Fruit fly (Drosophila melanogaster) whole organism, embryonic: ENCODE measurements around the gene Cyp309a1.
A peak's percentile ranks its signal among the peaks of the same experiment; 100 is the strongest.

ENCODE experiments used
- Asciz ChIP-seq: fragments of 200-800 bp; sonication (Bioruptor generic); optimal IDR thresholded peaks from 2 replicates; lab custom pipeline; 2017; ENCODE audit warnings: missing biosample characterization, mild to moderate bottlenecking, missing genetic modification characterization, missing genetic modification reagents
- B-H1 ChIP-seq: fragments of 200-800 bp; sonication (Bioruptor generic); IDR thresholded peaks from 3 replicates; pipeline ENCODE4 v1.3.6; 2022; ENCODE audit warnings: missing biosample characterization, missing genetic modification characterization
- CG10462 ChIP-seq: fragments of 200-800 bp; sonication (Bioruptor generic); optimal IDR thresholded peaks from 2 replicates; lab custom pipeline; 2016; ENCODE audit warnings: missing biosample characterization, missing genetic modification characterization
- CG12659 ChIP-seq: fragments of 200-800 bp; sonication (Bioruptor generic); optimal IDR thresholded peaks from 3 replicates; lab custom pipeline; 2017; ENCODE audit warnings: mild to moderate bottlenecking, missing biosample characterization, missing genetic modification reagents, missing genetic modification characterization
- CG12769 ChIP-seq: fragments of 200-800 bp; sonication (Bioruptor generic); optimal IDR thresholded peaks from 2 replicates; lab custom pipeline; 2019; ENCODE audit warnings: missing biosample characterization, mild to moderate bottlenecking, missing genetic modification characterization, moderate library complexity
- CG18599 ChIP-seq: fragments of 200-800 bp; sonication (Bioruptor generic); optimal IDR thresholded peaks from 3 replicates; lab custom pipeline; 2017; ENCODE audit warnings: missing biosample characterization, missing genetic modification characterization, mild to moderate bottlenecking, moderate library complexity, missing genetic modification reagents
- CG2116 ChIP-seq: fragments of 200-800 bp; sonication (Bioruptor generic); optimal IDR thresholded peaks from 3 replicates; lab custom pipeline; 2018; ENCODE audit warnings: missing biosample characterization, mild to moderate bottlenecking, missing genetic modification characterization
- CG2120 ChIP-seq: fragments of 200-800 bp; sonication (Bioruptor generic); optimal IDR thresholded peaks from 3 replicates; lab custom pipeline; 2016; ENCODE audit warnings: missing biosample characterization, missing genetic modification characterization
- CG32532 ChIP-seq: fragments of 200-800 bp; sonication (Bioruptor generic); IDR thresholded peaks from 2 replicates; pipeline ENCODE4 v1.3.6; 2022; ENCODE audit warnings: missing biosample characterization, missing genetic modification characterization
- CG32772 ChIP-seq: fragments of 200-800 bp; sonication (Bioruptor generic); IDR thresholded peaks from 2 replicates; pipeline ENCODE4 v1.3.6; 2022; ENCODE audit warnings: missing biosample characterization, missing genetic modification characterization
- CG34224 ChIP-seq: fragments of 200-800 bp; sonication (Bioruptor generic); IDR thresholded peaks from 3 replicates; pipeline ENCODE4 v1.3.6; 2022; ENCODE audit warnings: missing biosample characterization, missing genetic modification characterization; ENCODE audit not compliant: partially characterized antibody
- CG3726 ChIP-seq: fragments of 200-800 bp; sonication (Bioruptor generic); IDR thresholded peaks from 3 replicates; pipeline ENCODE4, ENCODE4 v1.3.6; 2022; ENCODE audit warnings: missing biosample characterization, missing genetic modification characterization
- CG4424 ChIP-seq: fragments of 200-800 bp; sonication (Bioruptor generic); optimal IDR thresholded peaks from 3 replicates; lab custom pipeline; 2016; ENCODE audit warnings: missing biosample characterization, missing genetic modification characterization
- CG6654 ChIP-seq: fragments of 200-800 bp; sonication (Bioruptor generic); optimal IDR thresholded peaks from 2 replicates; lab custom pipeline; 2017; ENCODE audit warnings: missing biosample characterization, mild to moderate bottlenecking, missing genetic modification characterization
- CG7745 ChIP-seq: fragments of 200-800 bp; sonication (Bioruptor generic); optimal IDR thresholded peaks from 2 replicates; lab custom pipeline; 2018; ENCODE audit warnings: missing biosample characterization, mild to moderate bottlenecking, missing genetic modification characterization, moderate library complexity
- CG7987 ChIP-seq: fragments of 200-800 bp; sonication (Bioruptor generic); optimal IDR thresholded peaks from 2 replicates; lab custom pipeline; 2018; ENCODE audit warnings: missing biosample characterization, mild to moderate bottlenecking, missing genetic modification characterization, moderate library complexity
- CG8388 ChIP-seq: fragments of 200-800 bp; sonication (Bioruptor generic); optimal IDR thresholded peaks from 2 replicates; lab custom pipeline; 2019; ENCODE audit warnings: missing biosample characterization, mild to moderate bottlenecking, missing genetic modification characterization, moderate library complexity
- CG9215 ChIP-seq: fragments of 200-800 bp; sonication (Bioruptor generic); IDR thresholded peaks from 2 replicates; pipeline ENCODE4 v1.3.6; 2022; ENCODE audit warnings: missing biosample characterization, missing genetic modification characterization
- CHES-1-like ChIP-seq: fragments of 200-800 bp; sonication (Bioruptor generic); optimal IDR thresholded peaks from 2 replicates; lab custom pipeline; 2016; ENCODE audit warnings: missing biosample characterization, missing genetic modification characterization
- CTCF ChIP-seq: fragments of 200-800 bp; sonication (Bioruptor generic); optimal IDR thresholded peaks from 2 replicates; lab custom pipeline; 2017; ENCODE audit warnings: missing biosample characterization, mild to moderate bottlenecking, missing genetic modification characterization, moderate library complexity
- CoRest ChIP-seq: fragments of 200-800 bp; sonication (Bioruptor generic); optimal IDR thresholded peaks from 3 replicates; lab custom pipeline; 2018; ENCODE audit warnings: missing biosample characterization, mild to moderate bottlenecking, missing genetic modification characterization, moderate library complexity
- Dll ChIP-seq: fragments of 200-800 bp; sonication (Bioruptor generic); IDR thresholded peaks from 4 replicates; pipeline ENCODE4 v1.3.6; 2022; ENCODE audit warnings: missing biosample characterization, missing genetic modification characterization; ENCODE audit not compliant: partially characterized antibody
- Doc3 ChIP-seq: fragments of 200-800 bp; sonication (Bioruptor generic); IDR thresholded peaks from 3 replicates; pipeline ENCODE4 v1.3.6; 2022; ENCODE audit warnings: missing biosample characterization, missing genetic modification characterization; ENCODE audit not compliant: partially characterized antibody
- Dref ChIP-seq: fragments of 200-800 bp; sonication (Bioruptor generic); IDR thresholded peaks from 2 replicates; pipeline ENCODE4 v1.3.6; 2022; ENCODE audit warnings: missing biosample characterization, missing genetic modification characterization
- HLH54F ChIP-seq: fragments of 200-800 bp; sonication (Bioruptor generic); optimal IDR thresholded peaks from 3 replicates; lab custom pipeline; 2016; ENCODE audit warnings: missing biosample characterization, missing genetic modification characterization
- MBD-R2 ChIP-seq: fragments of 200-800 bp; sonication (Bioruptor generic); IDR thresholded peaks from 2 replicates; pipeline ENCODE4 v1.3.6; 2022; ENCODE audit warnings: missing biosample characterization, missing genetic modification characterization
- Med ChIP-seq: fragments of 200-800 bp; sonication (Bioruptor generic); peaks from one replicate; lab custom pipeline; 2016; ENCODE audit warnings: missing biosample characterization, missing genetic modification characterization, mild to moderate bottlenecking, inconsistent platforms, moderate library complexity
- Sin3A ChIP-seq: fragments of >200 bp; optimal IDR thresholded peaks from 2 replicates; lab custom pipeline; 2018
- Ssrp ChIP-seq: fragments of 200-800 bp; sonication (Bioruptor generic); optimal IDR thresholded peaks from 2 replicates; lab custom pipeline; 2018; ENCODE audit warnings: missing biosample characterization, mild to moderate bottlenecking, missing genetic modification characterization, moderate library complexity
- ab ChIP-seq: fragments of 200-800 bp; sonication (Bioruptor generic); optimal IDR thresholded peaks from 2 replicates; lab custom pipeline; 2016; ENCODE audit warnings: missing biosample characterization, missing genetic modification characterization
- bsh ChIP-seq, 2 experiments: fragments of 200-800 bp; sonication (Bioruptor generic); optimal IDR thresholded peaks; 2 replicates each; lab custom pipeline; 2017 to 2018; ENCODE audit warnings: mild to moderate bottlenecking in 2 of 2, missing biosample characterization in 2 of 2, missing genetic modification characterization in 2 of 2, moderate library complexity in 1 of 2
- chif ChIP-seq, 2 experiments: fragments of 200-800 bp; sonication (Bioruptor generic); optimal IDR thresholded peaks; 3 replicates each; lab custom pipeline; 2016; ENCODE audit warnings: missing biosample characterization in 2 of 2, missing genetic modification characterization in 2 of 2
- chinmo ChIP-seq: fragments of 200-800 bp; sonication (Bioruptor generic); IDR thresholded peaks from 4 replicates; pipeline ENCODE4 v1.3.6; 2022; ENCODE audit warnings: missing biosample characterization, missing genetic modification characterization; ENCODE audit not compliant: partially characterized antibody
- crc ChIP-seq: fragments of 200-800 bp; sonication (Bioruptor generic); optimal IDR thresholded peaks from 2 replicates; lab custom pipeline; 2016; ENCODE audit warnings: missing biosample characterization, missing genetic modification characterization
- danr ChIP-seq: fragments of 200-800 bp; sonication (Bioruptor generic); IDR thresholded peaks from 2 replicates; pipeline ENCODE4 v1.3.6; 2022; ENCODE audit warnings: missing biosample characterization, missing genetic modification characterization
- gce ChIP-seq: fragments of 200-800 bp; sonication (Bioruptor generic); IDR thresholded peaks from 3 replicates; pipeline ENCODE4 v1.3.6; 2022; ENCODE audit warnings: missing biosample characterization, missing genetic modification characterization
- ham ChIP-seq: fragments of 200-800 bp; sonication (Bioruptor generic); IDR thresholded peaks from 2 replicates; pipeline ENCODE4 v1.3.6; 2022; ENCODE audit warnings: missing biosample characterization, missing genetic modification characterization
- hbn ChIP-seq: fragments of 200-800 bp; sonication (Bioruptor generic); IDR thresholded peaks from 2 replicates; pipeline ENCODE4 v1.3.6; 2022; ENCODE audit warnings: missing biosample characterization, missing genetic modification characterization; ENCODE audit not compliant: partially characterized antibody
- jing ChIP-seq: fragments of 200-800 bp; sonication (Bioruptor generic); optimal IDR thresholded peaks from 2 replicates; lab custom pipeline; 2018; ENCODE audit warnings: missing biosample characterization, mild to moderate bottlenecking, missing genetic modification characterization
- ken ChIP-seq: fragments of 200-800 bp; sonication (Bioruptor generic); IDR thresholded peaks from 3 replicates; pipeline ENCODE4 v1.3.6; 2022; ENCODE audit warnings: missing biosample characterization, missing genetic modification characterization
- lab ChIP-seq: fragments of 200-800 bp; sonication (Bioruptor generic); optimal IDR thresholded peaks from 3 replicates; lab custom pipeline; 2017; ENCODE audit warnings: missing biosample characterization, missing genetic modification characterization, mild to moderate bottlenecking, moderate library complexity, missing genetic modification reagents
- pzg ChIP-seq: fragments of 200-800 bp; sonication (Bioruptor generic); optimal IDR thresholded peaks from 3 replicates; lab custom pipeline; 2018; ENCODE audit warnings: missing biosample characterization, mild to moderate bottlenecking, missing genetic modification characterization, moderate library complexity
- seq ChIP-seq: fragments of 200-800 bp; sonication (Bioruptor generic); IDR thresholded peaks from 2 replicates; pipeline ENCODE4 v1.3.6; 2022; ENCODE audit warnings: missing biosample characterization, missing genetic modification characterization
- tgo ChIP-seq: fragments of 200-800 bp; sonication (Bioruptor generic); IDR thresholded peaks from 3 replicates; pipeline ENCODE4 v1.3.6; 2022; ENCODE audit warnings: missing biosample characterization, missing genetic modification characterization
- unc-4 ChIP-seq: fragments of 200-800 bp; sonication (Bioruptor generic); IDR thresholded peaks from 2 replicates; pipeline ENCODE4 v1.3.6; 2022; ENCODE audit warnings: missing biosample characterization, missing genetic modification characterization; ENCODE audit not compliant: partially characterized antibody
- vvl ChIP-seq: fragments of 200-800 bp; sonication (Bioruptor generic); IDR thresholded peaks from 2 replicates; pipeline ENCODE4 v1.3.6; 2022; ENCODE audit warnings: missing biosample characterization, missing genetic modification characterization
- zen ChIP-seq: fragments of 200-800 bp; sonication (Bioruptor generic); optimal IDR thresholded peaks from 3 replicates; lab custom pipeline; 2018; ENCODE audit warnings: missing biosample characterization, mild to moderate bottlenecking, missing genetic modification characterization, moderate library complexity
- zen2 ChIP-seq: fragments of 200-800 bp; sonication (Bioruptor generic); IDR thresholded peaks from 3 replicates; pipeline ENCODE4 v1.3.6; 2022; ENCODE audit warnings: missing biosample characterization, missing genetic modification characterization; ENCODE audit not compliant: partially characterized antibody

Cyp309a1 gene

DNA sequence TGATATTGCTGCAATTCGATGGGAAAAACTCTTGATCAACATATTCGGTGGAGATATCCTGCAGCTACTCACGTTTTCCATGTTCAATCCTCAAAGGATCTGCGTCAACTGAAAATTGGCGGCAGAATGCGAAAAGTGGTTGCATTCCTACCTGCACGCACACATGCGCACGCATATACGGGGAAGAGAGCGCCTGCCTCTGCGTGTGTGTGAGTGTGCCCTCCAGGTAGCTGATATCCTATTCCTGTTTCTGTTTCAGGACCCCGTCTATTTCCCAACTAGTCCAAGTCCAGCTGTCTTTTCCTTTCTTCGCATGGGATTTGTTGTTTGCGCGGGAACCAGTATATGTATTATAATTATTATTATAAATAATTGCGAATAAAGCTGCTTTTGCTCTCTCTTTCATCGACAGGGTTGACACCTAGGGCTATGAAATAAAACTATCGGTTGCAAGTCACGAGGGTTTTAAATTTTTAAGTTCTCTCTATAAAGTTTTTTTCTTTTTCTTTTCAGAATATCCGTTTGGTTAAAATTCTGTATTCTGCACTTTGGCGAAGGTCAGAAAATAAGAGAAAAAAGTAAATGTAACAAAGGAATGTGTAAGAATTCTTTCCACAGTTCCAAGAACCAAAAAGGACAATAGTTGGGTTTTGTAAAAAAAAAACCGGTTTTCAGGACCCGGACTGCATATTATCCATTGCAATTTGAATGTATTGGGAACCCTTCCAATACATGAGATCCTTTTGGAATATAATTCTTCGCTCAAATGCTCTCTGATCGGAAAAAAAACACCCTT is 12.1 kb upstream of the Cyp309a1 start, which contains the start of gene insv (continued):
- no peak for TF ChIP-seq ken (GFP tag; lab: Robert Waterston, UW)
- no peak for TF ChIP-seq CG9215
- TF ChIP-seq Asciz (GFP tag; lab: Kevin White, UChicago): no peak
- no peak for TF ChIP-seq CHES-1-like
- no peak for TF ChIP-seq CG18599 (GFP tag; lab: Kevin White, UChicago)
- TF ChIP-seq CG32772 (GFP tag; lab: Robert Waterston, UW): no peak
- no peak for TF ChIP-seq zen
- peak; percentile 52; the same call in 2 of the 3 replicates for TF ChIP-seq CG34224 (GFP tag; lab: Robert Waterston, UW)
- TF ChIP-seq CG6654 (GFP tag; lab: Kevin White, UChicago): no peak
- TF ChIP-seq CG12659: no peak
- no peak for TF ChIP-seq Ssrp (tag; lab: Kevin White, UChicago)
- TF ChIP-seq CoRest: peak; percentile 23
- TF ChIP-seq crc: no peak
- TF ChIP-seq CG4424 (GFP tag; lab: Kevin White, UChicago): peak; percentile 17
- peak; percentile 52; the same call in 1 of the 2 replicates for TF ChIP-seq hbn (GFP tag; lab: Robert Waterston, UW)
- TF ChIP-seq CG3726 (GFP tag; lab: Robert Waterston, UW): no peak
- no peak for TF ChIP-seq tgo (GFP tag; lab: Robert Waterston, UW)
- no peak for TF ChIP-seq Med (GFP tag; lab: Kevin White, UChicago)

DNA sequence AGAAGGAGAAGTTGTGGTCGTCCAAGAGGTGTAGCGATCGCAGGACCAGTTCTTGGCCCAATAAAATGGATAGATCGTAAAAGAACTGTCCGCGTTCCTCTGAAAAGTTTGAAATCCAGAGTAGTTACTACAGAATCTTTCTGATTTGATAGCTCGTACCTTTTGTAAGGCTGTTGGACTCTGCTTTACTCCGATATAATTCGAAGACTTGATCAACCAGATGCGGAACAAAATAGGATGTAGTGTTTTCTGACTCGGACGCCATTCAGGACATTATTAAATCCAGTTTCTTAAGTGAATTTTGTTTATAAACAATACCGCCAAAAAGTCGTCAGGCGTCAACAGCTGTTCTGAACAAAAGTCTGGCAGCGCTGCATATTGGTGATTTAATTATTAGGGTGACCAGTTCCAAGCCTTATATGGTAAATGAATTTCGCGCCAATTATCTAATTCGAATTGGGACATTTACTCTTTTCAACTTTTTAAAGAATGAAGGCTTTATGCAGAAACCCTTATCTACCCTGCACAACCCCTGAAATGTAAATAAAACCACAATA is 10.2 kb upstream of the Cyp309a1 start, which contains the start of the genes Rad1 and Sws1:
Gene Rad1, minus strand, starts transcription at position 336 of the 557 bp plus-strand sequence.
Gene Sws1, minus strand, starts transcription at position 336 of the 557 bp plus-strand sequence.
- no peak for TF ChIP-seq CG7987
- TF ChIP-seq zen2 (GFP tag; lab: Robert Waterston, UW): no peak
- no peak for TF ChIP-seq bsh (GFP tag; optimal IDR thresholded peaks at IDR 0.05; lab: Kevin White, UChicago)
- peak; percentile 78 for TF ChIP-seq vvl (GFP tag; lab: Robert Waterston, UW)
- TF ChIP-seq CG32532 (GFP tag; lab: Robert Waterston, UW): no peak
- TF ChIP-seq zen: peak; percentile 51
- TF ChIP-seq chif (GFP tag; optimal IDR thresholded peaks at IDR 0.05; lab: Kevin White, UChicago): no peak
- TF ChIP-seq HLH54F (GFP tag; lab: Kevin White, UChicago): no peak
- TF ChIP-seq gce: no peak
- TF ChIP-seq ab (GFP tag; lab: Kevin White, UChicago): no peak
- no peak for TF ChIP-seq B-H1 (GFP tag; lab: Robert Waterston, UW)
- no peak for TF ChIP-seq seq (GFP tag; lab: Robert Waterston, UW)
- TF ChIP-seq Dll (GFP tag; lab: Robert Waterston, UW): peak; percentile 34; the same call in 1 of the 4 replicates
- no peak for TF ChIP-seq chinmo (GFP tag; lab: Robert Waterston, UW)
- no peak for TF ChIP-seq Doc3 (GFP tag; lab: Robert Waterston, UW)
- TF ChIP-seq Sin3A (lab: Kevin White, UChicago): peak; percentile 26
- no peak for TF ChIP-seq danr
- TF ChIP-seq CG10462 (GFP tag; lab: Kevin White, UChicago): no peak
- TF ChIP-seq lab (GFP tag; lab: Kevin White, UChicago): no peak
- TF ChIP-seq CG12769 (tag; lab: Kevin White, UChicago): no peak
- no peak for TF ChIP-seq CG2120 (GFP tag; lab: Kevin White, UChicago)
- TF ChIP-seq CHES-1-like: no peak
- TF ChIP-seq jing (GFP tag; lab: Kevin White, UChicago): no peak
- peak; percentile 84 for TF ChIP-seq MBD-R2 (GFP tag; lab: Robert Waterston, UW)
- peak; percentile 43; the same call in 1 of the 2 replicates for TF ChIP-seq Dref
- TF ChIP-seq ham (GFP tag; lab: Robert Waterston, UW): no peak
- no peak for TF ChIP-seq CG8388
- peak; percentile 57 for TF ChIP-seq CTCF (GFP tag; lab: Kevin White, UChicago)
- peak; percentile 32 for TF ChIP-seq CG2116 (GFP tag; lab: Kevin White, UChicago)
- no peak for TF ChIP-seq unc-4 (GFP tag; lab: Robert Waterston, UW)
- peak; percentile 72 for TF ChIP-seq pzg (GFP tag; lab: Kevin White, UChicago)
- TF ChIP-seq CG7745: no peak
